Worm (Caenorhabditis elegans) whole organism, mixed stage, embryonic: Measurements from ENCODE around the gene C01G5.3.

Experiments
- blmp-1 ChIP-seq: fragments of 150-350 bp; optimal IDR thresholded peaks from 2 replicates; lab custom pipeline; 2014; ENCODE audit warnings: missing biosample characterization, missing genetic modification characterization
- elt-1 ChIP-seq: sonication (generic microtip); optimal IDR thresholded peaks from 2 replicates; lab custom pipeline; 2017; ENCODE audit warnings: missing genetic modification characterization, mild to moderate bottlenecking, missing compliant biosample characterization, antibody characterized with exemption, moderate library complexity, borderline replicate concordance; ENCODE audit not compliant: insufficient read depth
- lin-13 ChIP-seq: fragments of 150-350 bp; optimal IDR thresholded peaks from 2 replicates; lab custom pipeline; 2014; ENCODE audit warnings: missing biosample characterization, missing genetic modification characterization
- lin-32 ChIP-seq: fragments of 200-800 bp; sonication (Bioruptor generic); optimal IDR thresholded peaks from 2 replicates; lab custom pipeline; 2018; ENCODE audit warnings: mild to moderate bottlenecking, missing genetic modification characterization, missing compliant biosample characterization
- lsy-2 ChIP-seq: fragments of 150-350 bp; optimal IDR thresholded peaks from 2 replicates; lab custom pipeline; 2014; ENCODE audit warnings: missing biosample characterization, missing genetic modification characterization
- mep-1 ChIP-seq: fragments of 150-350 bp; optimal IDR thresholded peaks from 2 replicates; lab custom pipeline; 2017; ENCODE audit warnings: missing biosample characterization, missing genetic modification reagents, missing genetic modification characterization, inconsistent platforms
- mls-2 ChIP-seq: sonication (generic microtip); optimal IDR thresholded peaks from 2 replicates; lab custom pipeline; 2016; ENCODE audit warnings: mild to moderate bottlenecking, missing genetic modification characterization, moderate library complexity, missing compliant biosample characterization
- pha-4 ChIP-seq: fragments of 150-350 bp; optimal IDR thresholded peaks from 2 replicates; lab custom pipeline; 2018; ENCODE audit warnings: missing biosample characterization, missing genetic modification reagents, missing genetic modification characterization
- snpc-4 ChIP-seq: fragments of 150-350 bp; optimal IDR thresholded peaks from 2 replicates; lab custom pipeline; 2014; ENCODE audit warnings: missing biosample characterization, missing genetic modification characterization
- zip-8 ChIP-seq: fragments of 150-350 bp; optimal IDR thresholded peaks from 2 replicates; lab custom pipeline; 2014; ENCODE audit warnings: missing biosample characterization, missing genetic modification characterization

ce11 chrIV:6548609-6549008, 12.6 kb downstream of the C01G5.3 start, which contains the start of gene fan-1:
- TF ChIP-seq lin-13 (tag; lab: Kevin White, UChicago) (no peak), mls-2 (tag; lab: Kevin White, UChicago) (no peak), zip-8 (tag; lab: Kevin White, UChicago) (no peak), pha-4 (peak; percentile 9), lin-32 (GFP tag; lab: Kevin White, UChicago) (no peak), lsy-2 (tag; lab: Kevin White, UChicago) (no peak), blmp-1 (no peak), snpc-4 (tag; lab: Kevin White, UChicago) (no peak), mep-1 (tag; lab: Kevin White, UChicago) (peak; percentile 36), elt-1 (tag; lab: Kevin White, UChicago) (peak; percentile 14)
